Fruit fly (Drosophila melanogaster) whole organism, pupa: ENCODE data around the gene spel1.

Source experiments
- CG10348 ChIP-seq: fragments of 200-800 bp; sonication (Bioruptor generic); IDR thresholded peaks from 2 replicates; pipeline ENCODE4 v1.3.6; 2022; ENCODE audit warnings: missing biosample characterization, missing genetic modification characterization
- CG12605 ChIP-seq: fragments of 200-800 bp; sonication (Bioruptor generic); IDR thresholded peaks from 2 replicates; pipeline ENCODE4 v1.3.6; 2022; ENCODE audit warnings: missing biosample characterization, missing genetic modification characterization
- CG13204 ChIP-seq: fragments of 200-800 bp; sonication (Bioruptor generic); optimal IDR thresholded peaks from 2 replicates; lab custom pipeline; 2018; ENCODE audit warnings: missing biosample characterization, mild to moderate bottlenecking, missing genetic modification characterization, moderate library complexity
- CG14655 ChIP-seq: fragments of 200-800 bp; sonication (Bioruptor generic); optimal IDR thresholded peaks from 3 replicates; lab custom pipeline; 2017; ENCODE audit warnings: mild to moderate bottlenecking, missing biosample characterization, missing genetic modification reagents, missing genetic modification characterization
- CG15710 ChIP-seq: fragments of 200-800 bp; sonication (Bioruptor generic); optimal IDR thresholded peaks from 2 replicates; lab custom pipeline; 2018; ENCODE audit warnings: missing biosample characterization, mild to moderate bottlenecking, missing genetic modification characterization, moderate library complexity
- CG17806 ChIP-seq: fragments of 200-800 bp; sonication (Bioruptor generic); optimal IDR thresholded peaks from 2 replicates; lab custom pipeline; 2018; ENCODE audit warnings: missing biosample characterization, mild to moderate bottlenecking, missing genetic modification characterization, moderate library complexity
- CG32121 ChIP-seq: fragments of 200-800 bp; sonication (Bioruptor generic); IDR thresholded peaks from 2 replicates; pipeline ENCODE4 v1.3.6; 2022; ENCODE audit warnings: missing biosample characterization, missing genetic modification characterization
- CG4496 ChIP-seq: fragments of 200-800 bp; sonication (Bioruptor generic); IDR thresholded peaks from 3 replicates; pipeline ENCODE4 v1.3.6; 2022; ENCODE audit warnings: missing biosample characterization, missing genetic modification characterization
- CG8159 ChIP-seq: fragments of 200-800 bp; sonication (Bioruptor generic); optimal IDR thresholded peaks from 3 replicates; lab custom pipeline; 2018; ENCODE audit warnings: missing biosample characterization, mild to moderate bottlenecking, missing genetic modification characterization, moderate library complexity
- CG8301 ChIP-seq: fragments of 200-800 bp; sonication (Bioruptor generic); optimal IDR thresholded peaks from 2 replicates; lab custom pipeline; 2018; ENCODE audit warnings: missing biosample characterization, mild to moderate bottlenecking, missing genetic modification characterization
- CG9948 ChIP-seq: fragments of 200-800 bp; sonication (Bioruptor generic); optimal IDR thresholded peaks from 2 replicates; lab custom pipeline; 2018; ENCODE audit warnings: missing biosample characterization, mild to moderate bottlenecking, missing genetic modification characterization, moderate library complexity
- D1 ChIP-seq: fragments of 200-800 bp; sonication (Bioruptor generic); optimal IDR thresholded peaks from 2 replicates; lab custom pipeline; 2018; ENCODE audit warnings: missing biosample characterization, mild to moderate bottlenecking, missing genetic modification characterization, moderate library complexity
- EcR ChIP-seq: fragments of 200-800 bp; sonication (Bioruptor generic); optimal IDR thresholded peaks from 3 replicates; lab custom pipeline; 2019; ENCODE audit warnings: missing biosample characterization, missing genetic modification characterization, mild to moderate bottlenecking, moderate library complexity, missing genetic modification reagents
- Ets98B ChIP-seq: fragments of 200-800 bp; sonication (Bioruptor generic); IDR thresholded peaks from 2 replicates; pipeline ENCODE4 v1.3.6; 2022; ENCODE audit warnings: missing biosample characterization, missing genetic modification characterization
- Pif1A ChIP-seq: fragments of 200-800 bp; sonication (Bioruptor generic); optimal IDR thresholded peaks from 3 replicates; lab custom pipeline; 2016; ENCODE audit warnings: missing biosample characterization, missing genetic modification characterization
- Pif1B ChIP-seq: fragments of 200-800 bp; sonication (Bioruptor generic); optimal IDR thresholded peaks from 3 replicates; lab custom pipeline; 2016; ENCODE audit warnings: missing biosample characterization, missing genetic modification characterization
- Snoo ChIP-seq: fragments of 200-800 bp; sonication (Bioruptor generic); optimal IDR thresholded peaks from 3 replicates; lab custom pipeline; 2017; ENCODE audit warnings: missing biosample characterization, mild to moderate bottlenecking, missing genetic modification characterization, inconsistent platforms
- fd96Ca ChIP-seq: fragments of 200-800 bp; sonication (Bioruptor generic); IDR thresholded peaks from 3 replicates; pipeline ENCODE4 v1.3.6; 2022; ENCODE audit warnings: missing biosample characterization, missing genetic modification characterization
- gl ChIP-seq: fragments of 200-800 bp; sonication (Bioruptor generic); optimal IDR thresholded peaks from 2 replicates; lab custom pipeline; 2018; ENCODE audit warnings: missing biosample characterization, mild to moderate bottlenecking, missing genetic modification characterization
- rn ChIP-seq: fragments of 200-800 bp; sonication (Bioruptor generic); IDR thresholded peaks from 2 replicates; pipeline ENCODE4 v1.3.6; 2022; ENCODE audit warnings: missing biosample characterization, missing genetic modification characterization

Gene spel1

DNA sequence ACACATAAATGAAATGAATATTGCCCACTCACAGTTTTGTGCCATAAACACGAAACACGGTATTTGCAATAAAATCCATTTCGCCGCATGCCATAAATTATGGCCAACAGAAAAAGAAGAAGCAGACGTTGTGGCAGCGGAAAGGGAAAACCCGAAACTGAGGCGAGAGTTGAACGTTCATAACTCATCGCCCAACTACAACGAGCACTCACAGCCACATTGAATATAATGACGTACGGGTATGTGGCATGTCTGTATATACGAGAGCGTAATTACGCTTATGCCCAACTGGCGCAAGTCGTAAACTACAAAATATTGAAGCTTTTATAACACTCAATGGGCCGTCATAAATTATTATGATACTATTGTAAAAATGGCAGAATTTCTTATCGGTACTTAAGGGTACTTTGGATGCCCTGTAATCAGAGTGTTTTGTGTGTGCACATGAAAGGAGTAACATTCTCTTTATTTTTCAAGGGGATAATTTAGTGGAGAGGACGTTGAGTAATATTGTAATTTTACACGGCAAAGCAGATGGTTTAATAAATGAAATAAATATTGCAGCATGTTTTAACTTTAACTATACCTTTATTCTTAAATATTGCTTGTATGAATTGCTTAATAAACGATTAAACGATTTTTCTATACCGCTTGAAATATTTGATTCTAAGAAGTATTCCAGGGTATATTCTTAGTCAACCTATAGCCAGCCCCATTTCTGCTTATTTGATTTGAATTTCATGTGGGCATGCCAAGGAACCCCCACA, 32.6 kb downstream of the spel1 start:
- TF ChIP-seq fd96Ca (GFP tag; lab: Robert Waterston, UW) (no peak), Pif1A (GFP tag; lab: Kevin White, UChicago) (peak; percentile 0)

DNA sequence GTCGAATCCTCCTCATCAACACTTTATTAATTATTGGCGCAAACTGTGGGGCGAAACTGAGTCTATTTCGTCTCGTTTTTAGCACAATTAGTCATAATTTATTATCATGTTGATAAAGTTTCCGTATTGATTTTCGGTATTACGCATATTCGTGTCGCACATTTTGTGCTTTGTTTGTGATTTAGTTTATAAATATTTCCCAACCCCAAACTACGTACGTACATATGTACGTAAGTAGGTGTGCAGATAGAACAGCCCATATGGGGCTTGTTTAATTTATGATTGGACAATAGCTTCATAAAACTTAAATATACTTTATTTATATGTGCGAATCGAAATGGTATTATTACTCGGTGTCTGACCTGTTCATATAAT, 33.2 kb downstream of the spel1 start:
- TF ChIP-seq CG9948 (no peak), fd96Ca (GFP tag; lab: Robert Waterston, UW) (no peak), CG12605 (GFP tag; lab: Robert Waterston, UW) (no peak), Pif1A (GFP tag; lab: Kevin White, UChicago) (no peak), Snoo (no peak), Pif1B (GFP tag; lab: Kevin White, UChicago) (no peak), CG8159 (tag; lab: Kevin White, UChicago) (no peak)

DNA sequence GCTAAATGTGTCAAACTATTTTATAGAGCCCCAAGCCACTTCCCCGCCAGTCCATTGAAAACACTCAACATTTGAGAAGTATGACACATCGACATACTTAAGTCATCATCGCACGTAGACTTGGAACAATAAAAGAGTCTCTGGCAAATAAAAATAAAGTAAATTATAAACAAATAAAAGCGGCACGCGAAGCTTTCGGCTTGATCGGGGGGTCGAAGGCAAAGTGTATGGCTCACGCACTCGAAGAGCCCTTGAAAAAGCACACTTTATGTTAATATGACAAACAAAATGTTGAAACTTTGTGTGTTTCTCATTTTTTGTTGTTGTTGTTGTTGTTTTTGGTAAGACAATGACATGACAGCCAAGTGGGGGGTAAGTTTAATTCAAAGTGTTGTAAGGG, 34.4 kb downstream of the spel1 start:
- TF ChIP-seq CG10348, result no peak
- no peak for TF ChIP-seq Pif1B (GFP tag; lab: Kevin White, UChicago)
- no peak for TF ChIP-seq Snoo
- no peak for TF ChIP-seq CG32121 (GFP tag; lab: Robert Waterston, UW)
- no peak for TF ChIP-seq CG9948
- no peak for TF ChIP-seq fd96Ca (GFP tag; lab: Robert Waterston, UW)
- no peak for TF ChIP-seq CG15710 (tag; lab: Kevin White, UChicago)

dm6 chr2L:14397067-14397598, 35.3 kb downstream of the spel1 start:
- TF ChIP-seq CG10348 (no peak), D1 (tag; lab: Kevin White, UChicago) (no peak), CG15710 (tag; lab: Kevin White, UChicago) (no peak)

- TF ChIP-seq D1 (tag; lab: Kevin White, UChicago) (no peak), CG9948 (no peak), rn (GFP tag; lab: Robert Waterston, UW) (no peak), CG4496 (GFP tag; lab: Robert Waterston, UW) (no peak), CG8301 (tag; lab: Kevin White, UChicago) (no peak), CG14655 (no peak), EcR (no peak), CG13204 (GFP tag; lab: Kevin White, UChicago) (no peak)
Observed at dm6 chr2L:14397948-14398347, 36.1 kb downstream of the spel1 start.

DNA sequence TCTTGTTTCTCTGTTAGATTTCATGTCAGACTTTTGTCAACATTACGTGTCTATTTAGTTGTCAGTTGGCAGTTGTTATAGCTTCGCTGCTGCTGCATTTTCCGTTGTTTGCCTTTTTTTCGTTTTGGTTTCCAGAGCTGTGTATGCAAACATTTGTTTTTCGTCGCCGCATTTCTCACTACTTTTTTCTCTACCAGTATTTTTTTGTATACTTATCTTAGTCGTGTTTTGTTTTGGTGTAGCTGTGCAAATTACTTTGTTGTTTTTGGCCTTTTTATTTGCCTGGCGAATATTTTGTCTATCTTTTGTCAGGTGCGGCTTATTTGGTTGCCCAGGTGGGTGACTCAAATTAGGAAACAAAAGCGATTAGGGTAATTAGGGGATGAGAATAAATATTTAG, 36.7 kb downstream of the spel1 start:
- TF ChIP-seq fd96Ca (GFP tag; lab: Robert Waterston, UW), result no peak
- TF ChIP-seq CG13204 (GFP tag; lab: Kevin White, UChicago), result no peak
- no peak for TF ChIP-seq CG17806 (tag; lab: Kevin White, UChicago)
- no peak for TF ChIP-seq CG12605 (GFP tag; lab: Robert Waterston, UW)
- no peak for TF ChIP-seq Pif1A (GFP tag; lab: Kevin White, UChicago)
- no peak for TF ChIP-seq CG8301 (tag; lab: Kevin White, UChicago)

DNA sequence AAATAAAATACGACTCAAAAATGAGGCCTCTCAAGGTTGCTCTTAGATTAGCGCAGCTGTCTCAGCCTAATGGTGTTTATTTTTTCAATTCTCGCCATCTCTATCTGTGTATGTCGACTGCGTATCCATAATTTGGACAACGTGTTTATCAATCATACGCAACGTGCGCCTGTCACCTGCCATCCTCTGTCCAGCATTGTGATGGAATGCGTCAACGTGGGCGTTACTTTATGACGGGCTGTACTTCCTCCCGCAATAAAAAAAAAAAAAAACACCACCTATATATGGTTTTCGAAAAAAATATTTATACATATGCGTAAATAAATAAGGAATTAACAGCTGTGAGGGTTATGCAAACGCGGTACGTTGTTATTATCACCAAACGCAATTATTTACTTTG, 37.5 kb downstream of the spel1 start:
- TF ChIP-seq CG15710 (tag; lab: Kevin White, UChicago) (no peak), CG32121 (GFP tag; lab: Robert Waterston, UW) (no peak), fd96Ca (GFP tag; lab: Robert Waterston, UW) (no peak), CG14655 (no peak), Pif1A (GFP tag; lab: Kevin White, UChicago) (no peak), CG12605 (GFP tag; lab: Robert Waterston, UW) (no peak), CG10348 (no peak), CG17806 (tag; lab: Kevin White, UChicago) (no peak), Pif1B (GFP tag; lab: Kevin White, UChicago) (no peak), Ets98B (GFP tag; lab: Robert Waterston, UW) (no peak), rn (GFP tag; lab: Robert Waterston, UW) (no peak), CG4496 (GFP tag; lab: Robert Waterston, UW) (no peak), CG8159 (tag; lab: Kevin White, UChicago) (no peak), CG9948 (no peak)

dm6 chr2L:14400676-14401075, 38.8 kb downstream of the spel1 start:
- TF ChIP-seq CG17806 (tag; lab: Kevin White, UChicago) (peak; percentile 36), CG8301 (tag; lab: Kevin White, UChicago) (peak; percentile 41), gl (tag; lab: Kevin White, UChicago) (no peak), CG8159 (tag; lab: Kevin White, UChicago) (peak; percentile 64), CG32121 (GFP tag; lab: Robert Waterston, UW) (peak; percentile 8; the same call in 1 of the 2 replicates), Snoo (peak; percentile 27), CG15710 (tag; lab: Kevin White, UChicago) (peak; percentile 1), EcR (no peak), CG10348 (no peak), CG14655 (peak; percentile 55), CG9948 (peak; percentile 18)
